Worm (Caenorhabditis elegans) whole organism, L4/young adult: ENCODE data around the gene best-23.

Experiments
- W03F9.2 ChIP-seq: fragments of 150-350 bp; optimal IDR thresholded peaks from 2 replicates; lab custom pipeline; 2014; ENCODE audit warnings: missing biosample characterization, missing genetic modification characterization
- dao-5 ChIP-seq: sonication (generic microtip); optimal IDR thresholded peaks from 2 replicates; lab custom pipeline; 2016; ENCODE audit warnings: missing genotype, missing genetic modification characterization, moderate library complexity, missing compliant biosample characterization
- him-1 ChIP-seq: sonication (generic microtip); optimal IDR thresholded peaks from 2 replicates; lab custom pipeline; 2016; ENCODE audit warnings: missing genotype, missing genetic modification reagents, missing genetic modification characterization, missing compliant biosample characterization

ce11 chrII:7879266-7879718 is 28.1 kb downstream of the best-23 start, which contains the start of the genes vha-4 and T01H3.5:
- TF ChIP-seq him-1 (tag; lab: Kevin White, UChicago), result no peak
- no peak for TF ChIP-seq dao-5 (tag; lab: Kevin White, UChicago)
- TF ChIP-seq W03F9.2 (tag; lab: Kevin White, UChicago), result no peak
